Fruit fly (Drosophila melanogaster) whole organism, prepupa: ENCODE measurements around the gene CG31606.

Experiments
- CG6276 ChIP-seq: fragments of 200-800 bp; sonication (Bioruptor generic); optimal IDR thresholded peaks from 2 replicates; lab custom pipeline; 2017; ENCODE audit warnings: missing biosample characterization, mild to moderate bottlenecking, missing genetic modification characterization
- CG6854 ChIP-seq: fragments of 200-800 bp; sonication (Bioruptor generic); optimal IDR thresholded peaks from 2 replicates; lab custom pipeline; 2017; ENCODE audit warnings: missing biosample characterization, mild to moderate bottlenecking, missing genetic modification characterization
- Gug ChIP-seq: fragments of 200-800 bp; sonication (Bioruptor generic); IDR thresholded peaks from 2 replicates; pipeline ENCODE4 v1.3.6; 2022; ENCODE audit warnings: missing biosample characterization, missing genetic modification characterization
- Lpt ChIP-seq: fragments of 200-800 bp; sonication (Bioruptor generic); optimal IDR thresholded peaks from 3 replicates; lab custom pipeline; 2016; ENCODE audit warnings: missing biosample characterization, missing genetic modification characterization
- lz ChIP-seq: fragments of 200-800 bp; sonication (Bioruptor generic); optimal IDR thresholded peaks from 3 replicates; lab custom pipeline; 2016; ENCODE audit warnings: missing biosample characterization, missing genetic modification characterization
- net ChIP-seq: fragments of 200-800 bp; sonication (Bioruptor generic); optimal IDR thresholded peaks from 3 replicates; lab custom pipeline; 2016; ENCODE audit warnings: missing biosample characterization, missing genetic modification characterization

DNA sequence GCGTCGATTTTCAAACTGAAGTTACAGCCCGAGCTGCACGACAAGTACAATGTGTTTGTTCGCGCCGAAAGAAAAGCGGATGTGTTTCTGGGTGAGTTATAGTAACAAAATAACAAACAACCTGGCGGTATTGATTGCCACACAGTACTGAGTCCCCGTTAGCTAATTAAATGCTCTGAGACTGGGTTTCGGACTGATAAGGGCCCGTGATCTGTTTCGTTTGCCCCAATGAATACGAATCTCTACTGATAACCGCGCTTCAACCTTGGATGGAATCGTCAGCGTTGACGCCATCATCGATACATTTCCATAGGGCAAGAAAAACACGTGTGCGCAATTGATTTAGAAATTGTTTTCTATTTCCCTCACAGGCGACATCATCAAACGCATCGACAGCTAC, 9.8 kb downstream of the CG31606 start:
- TF ChIP-seq net (GFP tag; lab: Kevin White, UChicago) (no peak), Gug (GFP tag; lab: Robert Waterston, UW) (no peak), Lpt (GFP tag; lab: Kevin White, UChicago) (no peak), CG6276 (GFP tag; lab: Kevin White, UChicago) (no peak), lz (GFP tag; lab: Kevin White, UChicago) (no peak), CG6854 (no peak)
